Fruit fly (Drosophila melanogaster) whole organism, embryonic: ENCODE measurements around the gene CG12224.

Source experiments
- CG10654 ChIP-seq: fragments of 200-800 bp; sonication (Bioruptor generic); optimal IDR thresholded peaks from 2 replicates; lab custom pipeline; 2016; ENCODE audit warnings: missing biosample characterization, missing genetic modification characterization
- CG12071 ChIP-seq: fragments of 200-800 bp; sonication (Bioruptor generic); optimal IDR thresholded peaks from 3 replicates; lab custom pipeline; 2018; ENCODE audit warnings: missing biosample characterization, mild to moderate bottlenecking, missing genetic modification characterization
- CG12155 ChIP-seq: fragments of 200-800 bp; sonication (Bioruptor generic); optimal IDR thresholded peaks from 3 replicates; lab custom pipeline; 2016; ENCODE audit warnings: missing biosample characterization, missing genetic modification characterization
- CG13123 ChIP-seq: fragments of 200-800 bp; sonication (Bioruptor generic); optimal IDR thresholded peaks from 2 replicates; lab custom pipeline; 2016; ENCODE audit warnings: missing biosample characterization, missing genetic modification characterization
- CG14050 ChIP-seq: fragments of 200-800 bp; sonication (Bioruptor generic); IDR thresholded peaks from 3 replicates; pipeline ENCODE4 v1.3.6; 2022; ENCODE audit warnings: missing biosample characterization, missing genetic modification characterization
- CG14667 ChIP-seq: fragments of 200-800 bp; sonication (Bioruptor generic); IDR thresholded peaks from 2 replicates; pipeline ENCODE4 v1.3.6; 2022; ENCODE audit warnings: missing biosample characterization, missing genetic modification characterization
- CG15601 ChIP-seq: fragments of 200-800 bp; sonication (Bioruptor generic); optimal IDR thresholded peaks from 3 replicates; lab custom pipeline; 2019; ENCODE audit warnings: missing biosample characterization, mild to moderate bottlenecking, missing genetic modification characterization, moderate library complexity
- CG1603 ChIP-seq: fragments of 200-800 bp; sonication (Bioruptor generic); optimal IDR thresholded peaks from 2 replicates; lab custom pipeline; 2019; ENCODE audit warnings: missing biosample characterization, mild to moderate bottlenecking, missing genetic modification characterization, moderate library complexity
- CG16863 ChIP-seq: fragments of 200-800 bp; sonication (Bioruptor generic); optimal IDR thresholded peaks from 3 replicates; lab custom pipeline; 2016; ENCODE audit warnings: missing biosample characterization, missing genetic modification characterization
- CG17612 ChIP-seq: fragments of 200-800 bp; sonication (Bioruptor generic); IDR thresholded peaks from 2 replicates; pipeline ENCODE4 v1.3.6; 2022; ENCODE audit warnings: missing biosample characterization, missing genetic modification characterization
- CG17802 ChIP-seq: fragments of 200-800 bp; sonication (Bioruptor generic); optimal IDR thresholded peaks from 2 replicates; lab custom pipeline; 2018; ENCODE audit warnings: missing biosample characterization, mild to moderate bottlenecking, missing genetic modification characterization, moderate library complexity
- CG1792 ChIP-seq: fragments of 200-800 bp; sonication (Bioruptor generic); optimal IDR thresholded peaks from 2 replicates; lab custom pipeline; 2016; ENCODE audit warnings: missing biosample characterization, missing genetic modification characterization
- CG2202 ChIP-seq: fragments of 200-800 bp; sonication (Bioruptor generic); optimal IDR thresholded peaks from 2 replicates; lab custom pipeline; 2018; ENCODE audit warnings: missing biosample characterization, mild to moderate bottlenecking, missing genetic modification characterization
- CG3065 ChIP-seq: fragments of 200-800 bp; sonication (Bioruptor generic); optimal IDR thresholded peaks from 2 replicates; lab custom pipeline; 2016; ENCODE audit warnings: missing biosample characterization, missing genetic modification characterization
- CG8290 ChIP-seq, 3 experiments: fragments of 200-800 bp; sonication (Bioruptor generic); optimal IDR thresholded peaks; 2 replicates each; lab custom pipeline; 2016 to 2019; ENCODE audit warnings: missing biosample characterization in 3 of 3, missing genetic modification characterization in 3 of 3, mild to moderate bottlenecking in 2 of 3, moderate library complexity in 1 of 3
- CG9609 ChIP-seq: fragments of 200-800 bp; sonication (Bioruptor generic); optimal IDR thresholded peaks from 3 replicates; lab custom pipeline; 2016; ENCODE audit warnings: missing biosample characterization, missing genetic modification characterization
- CG9817 ChIP-seq: fragments of 200-800 bp; sonication (Bioruptor generic); optimal IDR thresholded peaks from 2 replicates; lab custom pipeline; 2018; ENCODE audit warnings: missing biosample characterization, mild to moderate bottlenecking, missing genetic modification characterization, moderate library complexity
- CHES-1-like ChIP-seq: fragments of 200-800 bp; sonication (Bioruptor generic); optimal IDR thresholded peaks from 2 replicates; lab custom pipeline; 2016; ENCODE audit warnings: missing biosample characterization, missing genetic modification characterization
- Gug ChIP-seq: fragments of 200-800 bp; sonication (Bioruptor generic); IDR thresholded peaks from 4 replicates; pipeline ENCODE4 v1.3.6; 2022; ENCODE audit warnings: missing biosample characterization, missing genetic modification characterization
- HHEX ChIP-seq: fragments of 200-800 bp; sonication (Bioruptor generic); optimal IDR thresholded peaks from 3 replicates; lab custom pipeline; 2017; ENCODE audit warnings: missing biosample characterization, mild to moderate bottlenecking, missing genetic modification characterization, missing genetic modification reagents
- Lim3 ChIP-seq: fragments of 200-800 bp; sonication (Bioruptor generic); IDR thresholded peaks from 2 replicates; pipeline ENCODE4 v1.3.6; 2022; ENCODE audit warnings: missing biosample characterization, missing genetic modification characterization
- NFAT ChIP-seq: fragments of 200-800 bp; sonication (Bioruptor generic); IDR thresholded peaks from 2 replicates; pipeline ENCODE4 v1.3.6; 2022; ENCODE audit warnings: missing biosample characterization, missing genetic modification characterization
- Pdp1 ChIP-seq, 2 experiments: fragments of 200-800 bp; sonication (Bioruptor generic); optimal IDR thresholded peaks; 3 replicates each; lab custom pipeline; 2016; ENCODE audit warnings: missing biosample characterization in 2 of 2, missing genetic modification characterization in 2 of 2, mild to moderate bottlenecking in 1 of 2, moderate library complexity in 1 of 2
- Sox102F ChIP-seq: fragments of 200-800 bp; sonication (Bioruptor generic); optimal IDR thresholded peaks from 2 replicates; lab custom pipeline; 2018; ENCODE audit warnings: missing biosample characterization, mild to moderate bottlenecking, missing genetic modification characterization, moderate library complexity
- Sry-δ ChIP-seq: fragments of 200-800 bp; sonication (Bioruptor generic); optimal IDR thresholded peaks from 2 replicates; lab custom pipeline; 2016; ENCODE audit warnings: missing biosample characterization, missing genetic modification characterization
- Ssrp ChIP-seq: fragments of 200-800 bp; sonication (Bioruptor generic); optimal IDR thresholded peaks from 2 replicates; lab custom pipeline; 2018; ENCODE audit warnings: missing biosample characterization, mild to moderate bottlenecking, missing genetic modification characterization, moderate library complexity
- TFAM ChIP-seq: fragments of 200-800 bp; sonication (Bioruptor generic); optimal IDR thresholded peaks from 2 replicates; lab custom pipeline; 2017; ENCODE audit warnings: missing biosample characterization, missing genetic modification characterization, inconsistent platforms
- caup ChIP-seq: fragments of 200-800 bp; sonication (Bioruptor generic); optimal IDR thresholded peaks from 3 replicates; lab custom pipeline; 2017; ENCODE audit warnings: missing biosample characterization, mild to moderate bottlenecking, missing genetic modification characterization, moderate library complexity; ENCODE audit not compliant: severe bottlenecking
- chm ChIP-seq: fragments of 200-800 bp; sonication (Bioruptor generic); IDR thresholded peaks from 2 replicates; pipeline ENCODE4 v1.3.6; 2022; ENCODE audit warnings: missing biosample characterization, missing genetic modification characterization
- chn ChIP-seq: fragments of 200-800 bp; sonication (Bioruptor generic); optimal IDR thresholded peaks from 2 replicates; lab custom pipeline; 2016; ENCODE audit warnings: missing biosample characterization, missing genetic modification characterization
- fd102C ChIP-seq: fragments of 200-800 bp; sonication (Bioruptor generic); optimal IDR thresholded peaks from 2 replicates; lab custom pipeline; 2018; ENCODE audit warnings: missing biosample characterization, mild to moderate bottlenecking, missing genetic modification characterization, moderate library complexity
- fu2 ChIP-seq: fragments of 200-800 bp; sonication (Bioruptor generic); optimal IDR thresholded peaks from 2 replicates; lab custom pipeline; 2016; ENCODE audit warnings: missing biosample characterization, missing genetic modification characterization
- grn ChIP-seq: fragments of 200-800 bp; sonication (Bioruptor generic); optimal IDR thresholded peaks from 3 replicates; lab custom pipeline; 2017; ENCODE audit warnings: missing biosample characterization, missing genetic modification characterization
- gsb ChIP-seq: fragments of 200-800 bp; sonication (Bioruptor generic); IDR thresholded peaks from 2 replicates; pipeline ENCODE4 v1.3.6; 2022; ENCODE audit warnings: missing biosample characterization, missing genetic modification characterization
- gt ChIP-seq: fragments of 200-800 bp; sonication (Bioruptor generic); IDR thresholded peaks from 2 replicates; pipeline ENCODE4 v1.3.6; 2022; ENCODE audit warnings: missing biosample characterization, missing genetic modification characterization
- h ChIP-seq: fragments of >200 bp; optimal IDR thresholded peaks from 2 replicates; lab custom pipeline; 2017
- nom ChIP-seq: fragments of 200-800 bp; sonication (Bioruptor generic); optimal IDR thresholded peaks from 2 replicates; lab custom pipeline; 2017; ENCODE audit warnings: missing biosample characterization, missing genetic modification characterization, mild to moderate bottlenecking, moderate library complexity, missing genetic modification reagents
- otp ChIP-seq: fragments of 200-800 bp; sonication (Bioruptor generic); IDR thresholded peaks from 3 replicates; pipeline ENCODE4, ENCODE4 v1.3.6; 2022; ENCODE audit warnings: missing biosample characterization, missing genetic modification characterization
- pan ChIP-seq, 4 experiments: fragments of >200 bp in 3 of 4; fragments of 200-800 bp in 1 of 4; sonication (Bioruptor generic) in 1 of 4; optimal IDR thresholded peaks in 3 of 4; IDR thresholded peaks in 1 of 4; 2 replicates each; pipeline versions ENCODE4 v1.3.6 to Lab custom; 2017 to 2022; ENCODE audit warnings: missing biosample characterization in 2 of 4, missing genetic modification characterization in 2 of 4, mixed read lengths in 1 of 4
- pnt ChIP-seq: fragments of 200-800 bp; sonication (Bioruptor generic); optimal IDR thresholded peaks from 3 replicates; lab custom pipeline; 2016; ENCODE audit warnings: missing biosample characterization, missing genetic modification characterization
- scrt ChIP-seq: fragments of 200-800 bp; sonication (Bioruptor generic); optimal IDR thresholded peaks from 2 replicates; lab custom pipeline; 2018; ENCODE audit warnings: missing biosample characterization, mild to moderate bottlenecking, missing genetic modification characterization, moderate library complexity
- sd ChIP-seq: fragments of 200-800 bp; sonication (Bioruptor generic); optimal IDR thresholded peaks from 3 replicates; lab custom pipeline; 2018; ENCODE audit warnings: missing biosample characterization, mild to moderate bottlenecking, missing genetic modification characterization, moderate library complexity
- sens ChIP-seq: fragments of 200-800 bp; sonication (Bioruptor generic); peaks from one replicate; lab custom pipeline; 2016; ENCODE audit warnings: missing biosample characterization, missing genetic modification characterization
- sima ChIP-seq: fragments of 200-800 bp; sonication (Bioruptor generic); optimal IDR thresholded peaks from 2 replicates; lab custom pipeline; 2016; ENCODE audit warnings: missing biosample characterization, missing genetic modification characterization
- sr ChIP-seq: fragments of 200-800 bp; sonication (Bioruptor generic); IDR thresholded peaks from 3 replicates; pipeline ENCODE4 v1.3.6; 2022; ENCODE audit warnings: missing biosample characterization, missing genetic modification characterization
- unc-4 ChIP-seq: fragments of 200-800 bp; sonication (Bioruptor generic); IDR thresholded peaks from 2 replicates; pipeline ENCODE4 v1.3.6; 2022; ENCODE audit warnings: missing biosample characterization, missing genetic modification characterization; ENCODE audit not compliant: partially characterized antibody
- wek ChIP-seq: fragments of 200-800 bp; sonication (Bioruptor generic); optimal IDR thresholded peaks from 3 replicates; lab custom pipeline; 2018; ENCODE audit warnings: missing biosample characterization, mild to moderate bottlenecking, missing genetic modification characterization, moderate library complexity
- zen ChIP-seq: fragments of 200-800 bp; sonication (Bioruptor generic); optimal IDR thresholded peaks from 3 replicates; lab custom pipeline; 2018; ENCODE audit warnings: missing biosample characterization, mild to moderate bottlenecking, missing genetic modification characterization, moderate library complexity

Gene CG12224

DNA sequence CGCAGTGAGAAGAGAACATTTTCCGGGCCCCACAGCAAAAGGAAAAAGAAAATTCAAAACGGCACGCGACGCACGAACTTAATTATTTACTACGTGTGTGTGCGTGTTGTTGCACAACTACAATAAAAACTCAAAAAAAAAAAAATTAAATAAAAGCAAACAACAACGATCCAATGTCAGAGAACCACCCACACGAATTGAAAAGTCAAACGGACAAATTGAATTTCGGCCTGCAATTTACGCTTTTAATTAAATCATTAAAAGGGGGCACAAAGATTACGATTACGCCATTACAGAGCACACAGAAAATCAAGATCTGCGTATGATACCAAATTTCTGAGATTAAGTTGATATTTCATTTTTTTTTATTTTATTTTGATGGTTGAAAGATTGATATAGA is 33.9 kb downstream of the CG12224 start:
- TF ChIP-seq Pdp1 (GFP tag; optimal IDR thresholded peaks at IDR 0.05; lab: Kevin White, UChicago) (peak in 1 of 2 experiments; percentile 66), TFAM (GFP tag; lab: Kevin White, UChicago) (no peak), fd102C (no peak), sr (GFP tag; lab: Robert Waterston, UW) (peak; percentile 57), sima (no peak), fu2 (no peak), CG8290 (GFP tag; optimal IDR thresholded peaks at IDR 0.05; lab: Kevin White, UChicago) (no peak), CG8290 (tag; optimal IDR thresholded peaks at IDR 0.05; lab: Kevin White, UChicago) (no peak), CG1792 (GFP tag; lab: Kevin White, UChicago) (no peak), gt (GFP tag; lab: Robert Waterston, UW) (no peak), h (lab: Kevin White, UChicago) (no peak), sens (peak; percentile 59), CG9817 (tag; lab: Kevin White, UChicago) (no peak)
- TF ChIP-seq, all 482 proteins: peak for 3

dm6 chr3R:11947079-11947869 is 34.6 kb downstream of the CG12224 start:
- TF ChIP-seq CG13123 (GFP tag; lab: Kevin White, UChicago) (no peak), chn (peak; percentile 18), Sox102F (peak; percentile 3), CG16863 (peak; percentile 23), wek (GFP tag; lab: Kevin White, UChicago) (no peak), Ssrp (tag; lab: Kevin White, UChicago) (no peak), CG14667 (0 out of 2 replicates have a peak, but pooled peaks have one; percentile 20), pan (optimal IDR thresholded peaks at IDR 0.05; lab: Kevin White, UChicago) (no peak), pan (GFP tag; optimal IDR thresholded peaks at IDR 0.05 in 1 of 2, IDR thresholded peaks at IDR 0.05 in 1 of 2) (peak in 1 of 2 experiments; percentile 44), CG12155 (GFP tag; lab: Kevin White, UChicago) (no peak), sd (tag; lab: Kevin White, UChicago) (peak; percentile 74), CG10654 (GFP tag; lab: Kevin White, UChicago) (peak; percentile 12), otp (no peak), CG15601 (tag; lab: Kevin White, UChicago) (no peak), Sry-δ (GFP tag; lab: Kevin White, UChicago) (no peak), CG17612 (GFP tag; lab: Robert Waterston, UW) (no peak), CG14050 (GFP tag; lab: Robert Waterston, UW) (no peak), CG12071 (no peak), CG1603 (tag; lab: Kevin White, UChicago) (peak; percentile 46), unc-4 (GFP tag; lab: Robert Waterston, UW) (no peak), CG9609 (no peak), grn (GFP tag; lab: Kevin White, UChicago) (no peak), pnt (GFP tag; lab: Kevin White, UChicago) (no peak), nom (GFP tag; lab: Kevin White, UChicago) (no peak), CG2202 (tag; lab: Kevin White, UChicago) (no peak), CHES-1-like (GFP tag; lab: Kevin White, UChicago) (no peak), scrt (no peak), CG17802 (tag; lab: Kevin White, UChicago) (no peak), HHEX (GFP tag; lab: Kevin White, UChicago) (no peak), Gug (GFP tag; lab: Robert Waterston, UW) (peak; percentile 27; the same call in 1 of the 4 replicates), chm (GFP tag; lab: Robert Waterston, UW) (no peak), NFAT (GFP tag; lab: Robert Waterston, UW) (no peak), caup (GFP tag; lab: Kevin White, UChicago) (no peak), CG3065 (GFP tag; lab: Kevin White, UChicago) (no peak), Lim3 (GFP tag; lab: Robert Waterston, UW) (no peak), gsb (no peak), zen (tag; lab: Kevin White, UChicago) (no peak)
